Worm (Caenorhabditis elegans): ENCODE results near the gene pkg-2.

The pkg-2 gene

DNA sequence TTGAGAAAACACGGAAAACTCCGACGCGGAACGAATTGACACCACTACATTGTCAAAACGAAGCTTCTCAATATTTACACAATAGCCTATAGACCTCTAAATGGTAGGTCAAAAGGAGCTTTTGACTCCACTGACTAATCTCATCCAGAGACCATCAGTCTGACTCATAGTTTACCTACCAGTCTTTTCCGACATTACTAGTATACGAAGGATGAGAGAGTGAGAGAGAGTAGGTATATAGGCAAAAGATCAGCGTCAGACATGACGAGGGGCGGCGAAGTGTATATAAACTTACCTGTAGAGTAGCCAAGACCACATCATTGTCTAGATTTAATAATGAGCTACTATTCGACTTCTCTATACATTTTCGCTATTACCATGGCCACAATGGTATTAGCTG lies 33.5 kb upstream of the pkg-2 start, which contains the start of gene srlf-3:
srlf-3 (plus strand) TSS at position 301 of the 400 bp plus-strand sequence.
- TF ChIP-seq nhr-43 (tag; optimal IDR thresholded peaks at IDR 0.05; ENCODE audit: poor library complexity, severe bottlenecking): no peak
- TF ChIP-seq jun-1 (tag; optimal IDR thresholded peaks at IDR 0.05): no peak
- no peak for TF ChIP-seq fkh-2 (tag; optimal IDR thresholded peaks at IDR 0.05)
- TF ChIP-seq fkh-10 (GFP tag; optimal IDR thresholded peaks at IDR 0.05): no peak
- no peak for TF ChIP-seq elt-3 (tag; optimal IDR thresholded peaks at IDR 0.05)
- no peak for TF ChIP-seq egl-27 (tag; optimal IDR thresholded peaks at IDR 0.05)
- no peak for TF ChIP-seq pha-4 (tag; optimal IDR thresholded peaks at IDR 0.05)
- no peak for TF ChIP-seq nhr-76 (tag; optimal IDR thresholded peaks at IDR 0.05)
- no peak for TF ChIP-seq mml-1 (tag; optimal IDR thresholded peaks at IDR 0.05)

- no peak for TF ChIP-seq pha-4 (tag; optimal IDR thresholded peaks at IDR 0.05)
- no peak for TF ChIP-seq ceh-28 (tag; optimal IDR thresholded peaks at IDR 0.05)
- TF ChIP-seq lsy-12 (tag; optimal IDR thresholded peaks at IDR 0.05): no peak
- no peak for TF ChIP-seq snpc-4 (tag; optimal IDR thresholded peaks at IDR 0.05)
- TF ChIP-seq nhr-12 (tag; optimal IDR thresholded peaks at IDR 0.05): no peak
- no peak for TF ChIP-seq fkh-2 (tag; optimal IDR thresholded peaks at IDR 0.05)
- TF ChIP-seq hmg-11 (tag; optimal IDR thresholded peaks at IDR 0.05): no peak
- no peak for TF ChIP-seq tbx-2 (tag; optimal IDR thresholded peaks at IDR 0.05)
- TF ChIP-seq nhr-28 (tag; optimal IDR thresholded peaks at IDR 0.05): no peak
- TF ChIP-seq aly-2 (tag; optimal IDR thresholded peaks at IDR 0.05): no peak
- no peak for TF ChIP-seq ama-1 (optimal IDR thresholded peaks at IDR 0.05)
- no peak for TF ChIP-seq nhr-11 (tag; optimal IDR thresholded peaks at IDR 0.05)
These were observed 32.7 kb upstream of the pkg-2 start for ce11 chrIV:8488043-8488442.

- no peak for TF ChIP-seq hmg-11 (tag; optimal IDR thresholded peaks at IDR 0.05)
- TF ChIP-seq nhr-43 (tag; optimal IDR thresholded peaks at IDR 0.05; ENCODE audit: poor library complexity, severe bottlenecking): no peak
- TF ChIP-seq nhr-23 (tag; optimal IDR thresholded peaks at IDR 0.05): no peak
- no peak for TF ChIP-seq unc-39 (tag; optimal IDR thresholded peaks at IDR 0.05)
- TF ChIP-seq ceh-82 (tag; optimal IDR thresholded peaks at IDR 0.05): no peak
These were observed 30.8 kb upstream of the pkg-2 start, which contains the start of gene srlf-2 for ce11 chrIV:8489915-8490314. Gene srlf-2 (plus strand): TSS chrIV:8490215.

ce11 chrIV:8492242-8492641 lies 28.5 kb upstream of the pkg-2 start, which contains the start of gene sru-7:
Gene sru-7 (plus strand): TSS chrIV:8492542.
- TF ChIP-seq ztf-11 (tag; optimal IDR thresholded peaks at IDR 0.05): no peak

ce11 chrIV:8496263-8496662 lies 24.4 kb upstream of the pkg-2 start, which contains the start of gene C28C12.12:
Gene C28C12.12 (minus strand): TSS chrIV:8496363.
- TF ChIP-seq nhr-11 (tag; optimal IDR thresholded peaks at IDR 0.05) (no peak), egl-27 (tag; optimal IDR thresholded peaks at IDR 0.05) (no peak), fkh-10 (GFP tag; optimal IDR thresholded peaks at IDR 0.05) (no peak), ztf-4 (tag; optimal IDR thresholded peaks at IDR 0.05) (no peak), ceh-28 (tag; optimal IDR thresholded peaks at IDR 0.05) (no peak), ceh-9 (tag; optimal IDR thresholded peaks at IDR 0.05) (no peak), mdl-1 (tag; optimal IDR thresholded peaks at IDR 0.05) (no peak), ceh-82 (tag; optimal IDR thresholded peaks at IDR 0.05) (no peak)

ce11 chrIV:8498773-8499360 lies 21.8 kb upstream of the pkg-2 start, which contains the start of the genes acdh-13 and mesp-1:
Gene acdh-13 (minus strand): TSS chrIV:8498823.
Gene mesp-1 (plus strand): TSS chrIV:8499310.
- TF ChIP-seq nhr-25 (tag; optimal IDR thresholded peaks at IDR 0.05): no peak
- TF ChIP-seq ztf-11 (tag; optimal IDR thresholded peaks at IDR 0.05): no peak
- TF ChIP-seq pqm-1 (tag; optimal IDR thresholded peaks at IDR 0.05): no peak
- TF ChIP-seq unc-39 (tag; optimal IDR thresholded peaks at IDR 0.05): no peak
- no peak for TF ChIP-seq nhr-11 (tag; optimal IDR thresholded peaks at IDR 0.05)
- no peak for TF ChIP-seq nhr-67 (tag; optimal IDR thresholded peaks at IDR 0.05)
- peak; percentile 46 for TF ChIP-seq nfya-1 (tag; optimal IDR thresholded peaks at IDR 0.05; ENCODE audit: insufficient read depth)
- TF ChIP-seq fkh-2 (tag; optimal IDR thresholded peaks at IDR 0.05): no peak
- no peak for TF ChIP-seq fos-1 (tag; optimal IDR thresholded peaks at IDR 0.05)
- no peak for TF ChIP-seq ceh-28 (tag; optimal IDR thresholded peaks at IDR 0.05)
- TF ChIP-seq snpc-4 (tag; optimal IDR thresholded peaks at IDR 0.05): peak; percentile 52
- TF ChIP-seq egl-5 (tag; optimal IDR thresholded peaks at IDR 0.05): peak; percentile 11
- TF ChIP-seq nhr-23 (tag; optimal IDR thresholded peaks at IDR 0.05): no peak
- no peak for TF ChIP-seq nhr-77 (tag; optimal IDR thresholded peaks at IDR 0.05)
- TF ChIP-seq eor-1 (tag; optimal IDR thresholded peaks at IDR 0.05): no peak
- TF ChIP-seq mml-1 (tag; optimal IDR thresholded peaks at IDR 0.05): no peak
- TF ChIP-seq lin-15B (tag; optimal IDR thresholded peaks at IDR 0.05): peak; percentile 43
- TF ChIP-seq pha-4 (tag; optimal IDR thresholded peaks at IDR 0.05): peak; percentile 40
- peak; percentile 47 for TF ChIP-seq nhr-43 (tag; optimal IDR thresholded peaks at IDR 0.05; ENCODE audit: poor library complexity, severe bottlenecking)
